Fruit fly (Drosophila melanogaster) Kc167 (cell line): ENCODE measurements around the gene CG5808.

Experiments used
- Myc ChIP-seq: fragments of >200 bp; optimal IDR thresholded peaks from 2 replicates; lab custom pipeline; 2017; ENCODE audit warnings: missing external identifiers
- Sin3A ChIP-seq: fragments of >200 bp; optimal IDR thresholded peaks from 2 replicates; lab custom pipeline; 2018; ENCODE audit warnings: missing external identifiers
- h ChIP-seq: fragments of >200 bp; optimal IDR thresholded peaks from 3 replicates; lab custom pipeline; 2018; ENCODE audit warnings: missing external identifiers
- insv ChIP-seq: fragments of >200 bp; optimal IDR thresholded peaks from 3 replicates; lab custom pipeline; 2018; ENCODE audit warnings: missing external identifiers
- psq ChIP-seq: fragments of >200 bp; optimal IDR thresholded peaks from 2 replicates; lab custom pipeline; 2017; ENCODE audit warnings: missing external identifiers
- ttk ChIP-seq: sonication (Bioruptor generic); optimal IDR thresholded peaks from 2 replicates; lab custom pipeline; 2017; ENCODE audit warnings: missing external identifiers

Gene CG5808

DNA sequence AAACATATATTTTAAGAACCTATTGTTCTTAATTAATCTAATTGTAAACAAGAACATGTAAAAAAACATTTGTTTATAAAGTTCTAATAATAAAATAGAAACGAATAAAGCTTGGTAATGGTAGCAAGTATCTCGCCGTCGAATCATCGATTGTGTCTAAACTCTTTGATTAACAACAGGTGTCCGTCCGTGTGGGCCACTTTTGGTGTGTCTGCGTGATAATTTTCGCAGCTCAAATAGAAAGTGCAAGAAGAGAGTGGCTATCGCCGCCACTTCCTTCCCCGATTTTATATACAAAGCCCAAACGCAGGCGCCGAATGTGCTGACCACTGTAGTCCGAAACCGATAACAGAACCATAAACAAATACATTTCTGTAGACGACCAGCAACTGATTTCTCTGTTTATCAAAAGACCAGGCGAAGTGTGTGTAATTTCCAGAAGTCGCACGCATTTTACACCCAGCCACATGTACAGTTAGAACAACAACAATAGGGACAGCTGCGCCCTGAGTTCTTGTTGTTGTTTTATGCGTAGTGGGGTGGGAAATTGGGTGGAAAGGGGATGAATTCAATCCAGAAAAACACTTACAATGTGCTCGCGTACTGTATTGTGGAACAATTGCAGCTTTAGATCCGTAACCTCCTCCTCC lies 3.7 kb downstream of the CG5808 start:
- TF ChIP-seq ttk (lab: Kevin White, UChicago) (no peak), Sin3A (lab: Kevin White, UChicago) (no peak), insv (lab: Kevin White, UChicago) (no peak), h (lab: Kevin White, UChicago) (no peak), Myc (lab: Kevin White, UChicago) (no peak), psq (lab: Kevin White, UChicago) (no peak)

DNA sequence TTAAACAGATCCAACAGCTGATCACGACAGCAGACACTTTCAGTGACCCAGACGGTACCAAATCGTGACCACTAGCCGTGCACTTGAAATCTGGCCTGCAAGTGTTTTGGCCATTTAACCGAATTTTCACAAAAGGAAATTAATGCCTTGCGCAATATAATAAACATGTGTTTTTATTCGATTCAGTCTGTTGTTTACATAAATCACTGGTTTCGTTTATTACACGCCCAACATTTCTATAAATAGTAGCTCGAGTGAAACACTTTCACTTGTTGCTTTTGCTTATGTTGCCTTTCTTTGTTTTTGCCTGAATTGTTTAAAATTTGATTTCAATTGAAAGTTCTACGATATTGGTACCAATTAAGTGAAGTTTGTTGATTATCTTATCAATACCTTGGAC lies 4.4 kb downstream of the CG5808 start:
- no peak for TF ChIP-seq Myc (lab: Kevin White, UChicago)
- no peak for TF ChIP-seq Sin3A (lab: Kevin White, UChicago)
- TF ChIP-seq h (lab: Kevin White, UChicago) = no peak
- TF ChIP-seq insv (lab: Kevin White, UChicago) = no peak
- TF ChIP-seq psq (lab: Kevin White, UChicago) = no peak
- no peak for TF ChIP-seq ttk (lab: Kevin White, UChicago)

DNA sequence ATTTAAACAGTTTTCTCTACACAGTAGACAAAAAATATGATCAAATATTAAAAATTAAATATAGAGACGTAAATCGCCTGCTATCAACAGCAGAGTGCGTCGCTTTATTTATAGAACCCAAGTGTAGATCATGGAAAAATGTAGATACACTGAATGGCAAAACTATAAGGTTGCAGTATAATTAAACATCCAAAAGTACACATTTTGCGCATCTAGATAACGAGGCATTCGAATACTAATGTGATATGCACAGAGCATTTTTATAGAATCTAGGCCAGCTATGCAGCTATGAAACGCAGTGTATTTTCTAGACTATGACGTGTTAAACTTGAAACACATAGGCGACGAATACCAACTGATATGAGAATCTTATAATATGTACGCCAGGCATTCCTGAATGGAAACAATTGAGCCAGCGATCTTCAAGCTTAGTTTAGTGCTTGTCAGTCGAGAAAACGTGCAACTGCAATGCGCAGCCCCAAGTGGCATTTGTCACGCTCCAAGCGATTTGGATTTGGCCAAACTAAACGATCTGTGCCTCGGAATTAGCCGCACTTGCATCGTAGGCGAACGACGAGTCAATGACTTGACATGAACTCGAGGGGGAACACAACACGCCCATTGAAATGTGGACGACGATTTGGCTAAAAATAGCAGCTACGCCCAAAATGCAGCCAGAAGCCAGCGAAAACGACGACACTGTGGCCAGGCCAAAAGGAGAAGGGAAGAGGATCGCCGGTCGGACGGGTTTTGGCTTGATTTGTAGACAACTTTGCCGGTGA lies 5.8 kb downstream of the CG5808 start:
- TF ChIP-seq insv (lab: Kevin White, UChicago) = no peak
- no peak for TF ChIP-seq Sin3A (lab: Kevin White, UChicago)
- TF ChIP-seq h (lab: Kevin White, UChicago) = no peak
- TF ChIP-seq Myc (lab: Kevin White, UChicago) = no peak
- no peak for TF ChIP-seq psq (lab: Kevin White, UChicago)
- TF ChIP-seq ttk (lab: Kevin White, UChicago) = no peak

DNA sequence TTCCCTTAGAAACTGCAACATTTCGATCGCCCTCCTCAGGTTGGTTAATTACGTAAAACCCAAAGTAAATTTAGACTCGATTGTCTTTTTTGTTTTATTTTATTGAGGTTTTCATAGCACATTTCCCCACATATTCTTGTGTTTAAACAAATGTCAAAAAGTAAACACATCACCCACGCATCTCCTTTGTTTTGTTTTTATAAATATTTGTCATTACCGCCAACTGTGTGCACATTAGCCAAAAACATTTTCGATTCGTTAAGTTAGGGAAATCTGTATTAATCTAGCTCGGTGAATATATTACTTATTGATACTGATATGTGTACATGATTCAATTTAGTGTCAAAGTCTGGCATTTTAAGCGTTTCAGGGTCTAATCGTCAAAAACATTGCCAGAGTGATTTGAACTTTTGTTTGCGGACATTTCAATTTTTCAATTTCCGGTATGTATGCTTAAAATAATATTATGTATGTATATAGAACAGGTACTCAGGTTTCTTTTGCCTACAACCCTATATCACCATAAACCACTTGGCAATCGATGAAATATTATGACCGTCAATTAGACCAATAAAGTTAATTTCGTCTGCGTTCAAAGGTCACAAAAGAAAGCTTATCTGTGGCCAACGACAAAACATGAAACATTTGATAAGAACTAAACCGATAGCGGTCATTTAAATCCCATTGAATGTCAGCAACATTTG lies 7.1 kb downstream of the CG5808 start:
- TF ChIP-seq psq (lab: Kevin White, UChicago) (no peak), h (lab: Kevin White, UChicago) (no peak), Myc (lab: Kevin White, UChicago) (no peak), insv (lab: Kevin White, UChicago) (no peak), Sin3A (lab: Kevin White, UChicago) (no peak), ttk (lab: Kevin White, UChicago) (no peak)

DNA sequence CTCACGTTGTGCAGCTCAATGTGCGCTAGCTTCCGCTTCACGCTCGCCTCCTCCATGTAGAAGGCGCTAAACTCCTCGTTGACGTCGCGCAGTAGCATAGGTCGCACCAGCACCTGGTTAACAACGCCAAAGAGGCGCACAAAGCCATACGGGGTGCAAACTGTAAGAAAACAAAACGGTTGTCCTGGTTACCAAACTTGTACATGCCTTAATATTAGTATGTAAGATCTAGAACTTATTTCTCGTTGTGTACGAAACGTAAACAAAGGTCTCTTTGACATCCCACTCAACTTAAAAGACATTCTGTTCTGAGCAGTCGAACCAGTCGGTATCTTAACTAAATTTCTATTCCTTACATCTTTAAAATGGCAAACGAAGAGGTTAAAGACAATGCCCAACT lies 9.5 kb downstream of the CG5808 start, which contains the start of gene CG6980:
TSS of gene CG6980 (plus strand) at position 301 of the 400 bp plus-strand sequence.
- TF ChIP-seq psq (lab: Kevin White, UChicago) (no peak), Sin3A (lab: Kevin White, UChicago) (no peak), insv (lab: Kevin White, UChicago) (no peak), Myc (lab: Kevin White, UChicago) (no peak), h (lab: Kevin White, UChicago) (no peak), ttk (lab: Kevin White, UChicago) (no peak)

DNA sequence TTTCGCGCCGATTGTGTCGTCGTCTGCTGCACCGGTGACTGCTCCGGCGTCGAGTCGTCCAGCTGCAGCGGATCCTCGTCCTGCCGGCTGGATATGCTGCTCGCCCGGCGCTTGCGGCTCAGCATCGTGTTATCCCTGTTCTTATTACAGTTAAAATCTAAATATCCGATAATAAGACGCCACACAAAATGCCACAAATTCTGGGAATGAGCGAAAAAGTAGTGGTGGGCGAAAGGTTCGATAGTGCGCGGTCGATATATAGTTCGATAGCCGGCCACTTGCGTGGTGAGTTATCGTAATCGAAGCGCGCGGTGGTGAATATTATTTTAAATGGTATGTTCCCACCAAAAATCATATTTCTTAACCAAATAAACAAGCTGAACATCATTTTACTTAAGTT lies 11.8 kb downstream of the CG5808 start, which contains the start of gene polybromo:
TSS of gene polybromo (minus strand) at position 212 of the 400 bp plus-strand sequence.
- TF ChIP-seq insv (lab: Kevin White, UChicago) (no peak), Myc (lab: Kevin White, UChicago) (no peak), h (lab: Kevin White, UChicago) (no peak), ttk (lab: Kevin White, UChicago) (no peak), psq (lab: Kevin White, UChicago) (no peak)

DNA sequence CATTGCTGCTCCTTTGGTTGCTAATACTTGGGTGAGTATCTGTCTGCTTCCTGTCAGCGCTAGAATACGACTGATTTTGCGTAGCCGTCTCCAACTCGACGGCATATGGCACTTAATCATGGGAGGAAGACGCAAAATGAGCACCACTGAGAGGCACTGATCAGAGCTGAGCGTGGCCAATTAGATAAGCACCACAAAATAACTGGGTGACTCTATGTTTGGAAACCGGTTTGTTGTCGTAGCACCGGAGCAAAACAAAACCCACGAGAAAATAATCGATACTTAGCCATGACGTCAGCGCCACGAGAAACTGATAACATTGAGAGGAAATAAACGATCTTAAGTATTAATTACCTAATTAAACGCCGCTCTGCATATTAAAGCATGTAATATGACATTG lies 17.3 kb downstream of the CG5808 start, which contains the start of gene Ude:
TSS of gene Ude (minus strand) at position 166 of the 400 bp plus-strand sequence.
- TF ChIP-seq Sin3A (lab: Kevin White, UChicago) (no peak), insv (lab: Kevin White, UChicago) (no peak), psq (lab: Kevin White, UChicago) (no peak), Myc (lab: Kevin White, UChicago) (no peak), h (lab: Kevin White, UChicago) (no peak), ttk (lab: Kevin White, UChicago) (no peak)

DNA sequence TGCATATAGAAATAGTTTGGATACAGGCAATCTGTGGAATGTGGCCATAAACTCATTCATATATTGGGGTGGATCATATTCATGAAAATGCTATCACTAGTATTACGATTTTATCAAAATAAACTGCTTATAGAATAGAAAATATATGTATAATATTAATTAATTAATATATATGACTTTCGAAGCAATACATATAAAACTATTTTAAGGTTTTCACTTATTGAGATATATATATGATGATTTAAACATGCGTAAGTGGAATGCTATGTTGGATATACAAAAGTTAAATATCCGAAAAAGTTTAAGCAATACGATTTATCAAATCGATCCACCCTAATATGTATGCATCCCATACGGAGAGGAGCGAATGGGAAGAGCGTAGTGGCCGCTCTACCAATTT lies 18.2 kb downstream of the CG5808 start:
- TF ChIP-seq Sin3A (lab: Kevin White, UChicago) (no peak), psq (lab: Kevin White, UChicago) (no peak)

DNA sequence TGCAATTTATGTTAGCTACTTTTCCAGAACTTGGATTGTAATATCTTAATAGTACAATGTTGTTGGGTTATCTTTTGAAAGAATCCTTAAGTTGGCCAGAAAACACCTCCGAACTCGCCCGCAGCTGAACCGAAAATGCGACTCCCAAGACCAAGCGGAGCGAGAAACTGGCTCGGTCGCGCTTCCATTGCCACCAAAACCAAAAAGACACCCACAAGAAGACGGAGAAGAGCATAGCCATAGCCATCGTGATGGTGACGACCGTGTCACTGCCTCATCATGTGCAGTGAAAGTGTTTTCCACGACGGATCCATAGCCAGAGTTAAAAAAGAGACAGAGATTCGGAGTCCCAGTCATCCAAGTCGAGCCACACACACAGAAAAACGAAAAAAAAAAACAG lies 26.8 kb downstream of the CG5808 start, which contains the start of gene CG13634:
TSS of gene CG13634 (minus strand) at position 101 of the 400 bp plus-strand sequence.
- TF ChIP-seq psq (lab: Kevin White, UChicago) (no peak), ttk (lab: Kevin White, UChicago) (no peak), insv (lab: Kevin White, UChicago) (no peak), h (lab: Kevin White, UChicago) (no peak), Sin3A (lab: Kevin White, UChicago) (no peak)

DNA sequence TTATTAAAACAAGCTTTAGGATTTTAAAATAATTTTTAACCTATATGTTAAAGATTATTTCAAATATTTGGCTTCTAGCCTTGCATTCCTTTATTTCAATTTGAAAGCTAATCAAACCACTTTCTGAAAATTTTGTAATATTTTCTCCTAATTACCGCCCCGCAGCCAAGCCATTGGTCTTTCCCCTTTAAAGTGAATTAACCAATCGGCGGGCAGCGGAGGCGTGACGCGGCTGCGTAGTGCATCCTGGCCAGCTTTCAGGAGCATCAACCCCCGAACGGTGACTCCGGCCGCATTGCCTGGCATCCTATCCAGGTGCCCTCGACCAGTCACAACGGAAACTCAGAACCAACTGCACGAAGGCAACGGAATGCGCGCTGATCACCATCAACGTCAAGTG lies 29.1 kb downstream of the CG5808 start, which contains the start of gene Ets96B:
TSS of gene Ets96B (plus strand) at position 321 of the 400 bp plus-strand sequence.
- TF ChIP-seq h (lab: Kevin White, UChicago) (no peak), Sin3A (lab: Kevin White, UChicago) (no peak), insv (lab: Kevin White, UChicago) (no peak), psq (lab: Kevin White, UChicago) (no peak), ttk (lab: Kevin White, UChicago) (no peak), Myc (lab: Kevin White, UChicago) (no peak)
